Fruit fly (Drosophila melanogaster) whole organism, embryonic: ENCODE measurements around the gene CG42393.

ENCODE experiments used
- Blimp-1 ChIP-seq: fragments of 200-800 bp; sonication (Bioruptor generic); optimal IDR thresholded peaks from 3 replicates; lab custom pipeline; 2018; ENCODE audit warnings: missing biosample characterization, missing genetic modification characterization, mild to moderate bottlenecking, moderate library complexity, missing genetic modification reagents
- CG12391 ChIP-seq: fragments of 200-800 bp; sonication (Bioruptor generic); optimal IDR thresholded peaks from 3 replicates; lab custom pipeline; 2018; ENCODE audit warnings: missing biosample characterization, mild to moderate bottlenecking, missing genetic modification characterization, moderate library complexity
- CG13894 ChIP-seq: fragments of 200-800 bp; sonication (Bioruptor generic); optimal IDR thresholded peaks from 3 replicates; lab custom pipeline; 2018; ENCODE audit warnings: missing biosample characterization, mild to moderate bottlenecking, missing genetic modification characterization, moderate library complexity
- CG17612 ChIP-seq: fragments of 200-800 bp; sonication (Bioruptor generic); IDR thresholded peaks from 2 replicates; pipeline ENCODE4 v1.3.6; 2022; ENCODE audit warnings: missing biosample characterization, missing genetic modification characterization
- CG18599 ChIP-seq: fragments of 200-800 bp; sonication (Bioruptor generic); optimal IDR thresholded peaks from 3 replicates; lab custom pipeline; 2017; ENCODE audit warnings: missing biosample characterization, missing genetic modification characterization, mild to moderate bottlenecking, moderate library complexity, missing genetic modification reagents
- CG2199 ChIP-seq: fragments of 200-800 bp; sonication (Bioruptor generic); IDR thresholded peaks from 3 replicates; pipeline ENCODE4 v1.3.6; 2022; ENCODE audit warnings: missing biosample characterization, missing genetic modification characterization
- CG2678 ChIP-seq: fragments of 200-800 bp; sonication (Bioruptor generic); optimal IDR thresholded peaks from 3 replicates; lab custom pipeline; 2019; ENCODE audit warnings: missing biosample characterization, mild to moderate bottlenecking, missing genetic modification characterization, moderate library complexity
- CG32532 ChIP-seq: fragments of 200-800 bp; sonication (Bioruptor generic); IDR thresholded peaks from 2 replicates; pipeline ENCODE4 v1.3.6; 2022; ENCODE audit warnings: missing biosample characterization, missing genetic modification characterization
- CG33557 ChIP-seq: fragments of 200-800 bp; sonication (Bioruptor generic); optimal IDR thresholded peaks from 2 replicates; lab custom pipeline; 2019; ENCODE audit warnings: missing biosample characterization, mild to moderate bottlenecking, missing genetic modification characterization, moderate library complexity
- CG4424 ChIP-seq: fragments of 200-800 bp; sonication (Bioruptor generic); optimal IDR thresholded peaks from 3 replicates; lab custom pipeline; 2016; ENCODE audit warnings: missing biosample characterization, missing genetic modification characterization
- CG7372 ChIP-seq: fragments of 200-800 bp; sonication (Bioruptor generic); IDR thresholded peaks from 2 replicates; pipeline ENCODE4 v1.3.6; 2022; ENCODE audit warnings: missing biosample characterization, missing genetic modification characterization
- CG7839 ChIP-seq: fragments of 200-800 bp; sonication (Bioruptor generic); optimal IDR thresholded peaks from 3 replicates; lab custom pipeline; 2018; ENCODE audit warnings: missing biosample characterization, mild to moderate bottlenecking, missing genetic modification characterization, moderate library complexity
- CG9727 ChIP-seq: fragments of 200-800 bp; sonication (Bioruptor generic); optimal IDR thresholded peaks from 3 replicates; lab custom pipeline; 2017; ENCODE audit warnings: missing biosample characterization, mild to moderate bottlenecking, missing genetic modification characterization
- CoRest ChIP-seq: fragments of 200-800 bp; sonication (Bioruptor generic); optimal IDR thresholded peaks from 3 replicates; lab custom pipeline; 2018; ENCODE audit warnings: missing biosample characterization, mild to moderate bottlenecking, missing genetic modification characterization, moderate library complexity
- D19A ChIP-seq: fragments of 200-800 bp; optimal IDR thresholded peaks from 3 replicates; lab custom pipeline; 2019; ENCODE audit warnings: missing biosample characterization, mild to moderate bottlenecking, missing genetic modification characterization, moderate library complexity
- D19B ChIP-seq: fragments of 200-800 bp; sonication (Bioruptor generic); optimal IDR thresholded peaks from 2 replicates; lab custom pipeline; 2017; ENCODE audit warnings: missing biosample characterization, mild to moderate bottlenecking, missing genetic modification characterization
- Deaf1 ChIP-seq: fragments of 200-800 bp; optimal IDR thresholded peaks from 3 replicates; lab custom pipeline; 2019; ENCODE audit warnings: missing biosample characterization, mild to moderate bottlenecking, missing genetic modification characterization, moderate library complexity
- E2f2 ChIP-seq: fragments of 200-800 bp; sonication (Bioruptor generic); IDR thresholded peaks from 2 replicates; pipeline ENCODE4 v1.3.6; 2022; ENCODE audit warnings: missing biosample characterization, missing genetic modification characterization
- Fer3 ChIP-seq: fragments of 200-800 bp; sonication (Bioruptor generic); optimal IDR thresholded peaks from 2 replicates; lab custom pipeline; 2018; ENCODE audit warnings: missing biosample characterization, mild to moderate bottlenecking, missing genetic modification characterization, moderate library complexity
- Gug ChIP-seq: fragments of 200-800 bp; sonication (Bioruptor generic); IDR thresholded peaks from 4 replicates; pipeline ENCODE4 v1.3.6; 2022; ENCODE audit warnings: missing biosample characterization, missing genetic modification characterization
- HLH3B ChIP-seq: fragments of 200-800 bp; sonication (Bioruptor generic); IDR thresholded peaks from 2 replicates; pipeline ENCODE4 v1.3.6; 2022; ENCODE audit warnings: missing biosample characterization, missing genetic modification characterization
- Hr51 ChIP-seq, 2 experiments: fragments of 200-800 bp; sonication (Bioruptor generic); optimal IDR thresholded peaks; 2 replicates in 1 of 2; 3 replicates in 1 of 2; lab custom pipeline; 2016 to 2018; ENCODE audit warnings: missing biosample characterization in 2 of 2, missing genetic modification characterization in 2 of 2, mild to moderate bottlenecking in 1 of 2, moderate library complexity in 1 of 2
- NFAT ChIP-seq: fragments of 200-800 bp; sonication (Bioruptor generic); IDR thresholded peaks from 2 replicates; pipeline ENCODE4 v1.3.6; 2022; ENCODE audit warnings: missing biosample characterization, missing genetic modification characterization
- Nf-YC ChIP-seq: fragments of 200-800 bp; optimal IDR thresholded peaks from 3 replicates; lab custom pipeline; 2019; ENCODE audit warnings: missing biosample characterization, mild to moderate bottlenecking, missing genetic modification characterization, moderate library complexity
- Pdp1 ChIP-seq, 2 experiments: fragments of 200-800 bp; sonication (Bioruptor generic); optimal IDR thresholded peaks; 3 replicates each; lab custom pipeline; 2016; ENCODE audit warnings: missing biosample characterization in 2 of 2, missing genetic modification characterization in 2 of 2, mild to moderate bottlenecking in 1 of 2, moderate library complexity in 1 of 2
- Rfx ChIP-seq: fragments of 200-800 bp; sonication (Bioruptor generic); IDR thresholded peaks from 2 replicates; pipeline ENCODE4 v1.3.6; 2022; ENCODE audit warnings: missing biosample characterization, missing genetic modification characterization
- Trl ChIP-seq, 3 experiments: fragments of >200 bp in 2 of 3; fragments of 200-800 bp in 1 of 3; sonication (Bioruptor generic) in 1 of 3; optimal IDR thresholded peaks; 2 replicates in 1 of 3; 3 replicates in 2 of 3; lab custom pipeline; 2016 to 2017; ENCODE audit warnings: missing biosample characterization in 1 of 3, missing genetic modification characterization in 1 of 3
- Xrp1 ChIP-seq: fragments of 200-800 bp; sonication (Bioruptor generic); IDR thresholded peaks from 2 replicates; pipeline ENCODE4 v1.3.6; 2022; ENCODE audit warnings: missing biosample characterization, missing genetic modification characterization
- dmrt11E ChIP-seq: fragments of 200-800 bp; sonication (Bioruptor generic); optimal IDR thresholded peaks from 3 replicates; lab custom pipeline; 2018; ENCODE audit warnings: missing biosample characterization, mild to moderate bottlenecking, missing genetic modification characterization, moderate library complexity
- gem ChIP-seq: fragments of 200-800 bp; sonication (Bioruptor generic); optimal IDR thresholded peaks from 2 replicates; lab custom pipeline; 2019; ENCODE audit warnings: missing biosample characterization, mild to moderate bottlenecking, missing genetic modification characterization, moderate library complexity
- grau ChIP-seq: fragments of 200-800 bp; optimal IDR thresholded peaks from 3 replicates; lab custom pipeline; 2019; ENCODE audit warnings: missing biosample characterization, mild to moderate bottlenecking, missing genetic modification characterization, moderate library complexity
- gro ChIP-seq: fragments of 200-800 bp; sonication (Bioruptor generic); optimal IDR thresholded peaks from 2 replicates; lab custom pipeline; 2016; ENCODE audit warnings: missing biosample characterization, missing genetic modification characterization
- ind ChIP-seq: fragments of 200-800 bp; sonication (Bioruptor generic); optimal IDR thresholded peaks from 3 replicates; lab custom pipeline; 2016; ENCODE audit warnings: missing biosample characterization, missing genetic modification characterization
- kni ChIP-seq: fragments of 200-800 bp; sonication (Bioruptor generic); optimal IDR thresholded peaks from 3 replicates; lab custom pipeline; 2017; ENCODE audit warnings: mild to moderate bottlenecking, missing biosample characterization, missing genetic modification reagents, missing genetic modification characterization
- pros ChIP-seq: fragments of 200-800 bp; sonication (Bioruptor generic); optimal IDR thresholded peaks from 3 replicates; lab custom pipeline; 2019; ENCODE audit warnings: missing biosample characterization, mild to moderate bottlenecking, missing genetic modification characterization, moderate library complexity
- pum ChIP-seq: fragments of 200-800 bp; sonication (Bioruptor generic); optimal IDR thresholded peaks from 2 replicates; lab custom pipeline; 2016; ENCODE audit warnings: missing biosample characterization, missing genetic modification characterization
- slbo ChIP-seq: fragments of 200-800 bp; sonication (Bioruptor generic); IDR thresholded peaks from 2 replicates; pipeline ENCODE4 v1.3.6; 2022; ENCODE audit warnings: missing biosample characterization, missing genetic modification characterization
- sob ChIP-seq: fragments of 200-800 bp; sonication (Bioruptor generic); IDR thresholded peaks from 2 replicates; pipeline ENCODE4 v1.3.6; 2022; ENCODE audit warnings: missing biosample characterization, missing genetic modification characterization
- sqz ChIP-seq: fragments of 200-800 bp; sonication (Bioruptor generic); optimal IDR thresholded peaks from 3 replicates; lab custom pipeline; 2018; ENCODE audit warnings: missing biosample characterization, mild to moderate bottlenecking, missing genetic modification characterization
- sug ChIP-seq: fragments of 200-800 bp; optimal IDR thresholded peaks from 2 replicates; lab custom pipeline; 2019; ENCODE audit warnings: missing biosample characterization, mild to moderate bottlenecking, missing genetic modification characterization, moderate library complexity
- z ChIP-seq: fragments of 200-800 bp; sonication (Bioruptor generic); IDR thresholded peaks from 3 replicates; pipeline ENCODE4 v1.3.6; 2022; ENCODE audit warnings: missing biosample characterization, missing genetic modification characterization
- zen ChIP-seq: fragments of 200-800 bp; sonication (Bioruptor generic); optimal IDR thresholded peaks from 3 replicates; lab custom pipeline; 2018; ENCODE audit warnings: missing biosample characterization, mild to moderate bottlenecking, missing genetic modification characterization, moderate library complexity

CG42393 gene

dm6 chr3L:18016105-18016842, 26.3 kb upstream of the CG42393 start (continued):
- TF ChIP-seq Deaf1 (tag; lab: Kevin White, UChicago) (peak; percentile 98), Nf-YC (tag; lab: Kevin White, UChicago) (peak; percentile 4), sug (tag; lab: Kevin White, UChicago) (peak; percentile 59), Rfx (GFP tag; lab: Robert Waterston, UW) (0 out of 2 replicates have a peak, but pooled peaks have one; percentile 32), sob (GFP tag; lab: Robert Waterston, UW) (peak; percentile 20; the same call in 1 of the 2 replicates), gro (GFP tag; lab: Kevin White, UChicago) (peak; percentile 30)

dm6 chr3L:18016843-18017292, 25.7 kb upstream of the CG42393 start:
- TF ChIP-seq pum: no peak
- TF ChIP-seq CoRest (tag; lab: Kevin White, UChicago): peak; percentile 7
- peak; percentile 15 for TF ChIP-seq CG7839 (tag; lab: Kevin White, UChicago)
- peak; percentile 29 for TF ChIP-seq dmrt11E (tag; lab: Kevin White, UChicago)
- peak; percentile 1 for TF ChIP-seq Fer3 (tag; lab: Kevin White, UChicago)
- TF ChIP-seq HLH3B (GFP tag; lab: Robert Waterston, UW): no peak
- peak; percentile 11; the same call in 1 of the 2 replicates for TF ChIP-seq Xrp1 (GFP tag; lab: Robert Waterston, UW)
- TF ChIP-seq CG4424 (GFP tag; lab: Kevin White, UChicago): peak; percentile 14
- peak; percentile 43; the same call in 1 of the 2 replicates for TF ChIP-seq Rfx (GFP tag; lab: Robert Waterston, UW)
- TF ChIP-seq CG17612 (GFP tag; lab: Robert Waterston, UW): peak; percentile 39; the same call in 1 of the 2 replicates
- peak; percentile 2 for TF ChIP-seq D19B (GFP tag; lab: Kevin White, UChicago)
- TF ChIP-seq Trl (optimal IDR thresholded peaks at IDR 0.05; lab: Kevin White, UChicago): peak in 1 of 2 experiments; percentile 51
- TF ChIP-seq Trl (GFP tag; optimal IDR thresholded peaks at IDR 0.05; lab: Kevin White, UChicago): no peak
- no peak for TF ChIP-seq Gug (GFP tag; lab: Robert Waterston, UW)
- TF ChIP-seq D19A (tag; lab: Kevin White, UChicago): peak; percentile 93
- peak; percentile 27; the same call in 1 of the 2 replicates for TF ChIP-seq slbo (GFP tag; lab: Robert Waterston, UW)
- no peak for TF ChIP-seq CG7372 (GFP tag; lab: Robert Waterston, UW)
- TF ChIP-seq z (GFP tag; lab: Robert Waterston, UW): 0 out of 3 replicates have a peak, but pooled peaks have one; percentile 29
- TF ChIP-seq CG12391 (tag; lab: Kevin White, UChicago): peak; percentile 13
- peak; percentile 26 for TF ChIP-seq CG18599 (GFP tag; lab: Kevin White, UChicago)
- no peak for TF ChIP-seq CG32532 (GFP tag; lab: Robert Waterston, UW)
- TF ChIP-seq CG9727 (GFP tag; lab: Kevin White, UChicago): peak; percentile 20
- TF ChIP-seq CG2678: peak; percentile 23
- peak; percentile 1 for TF ChIP-seq grau (tag; lab: Kevin White, UChicago)
- TF ChIP-seq gem (tag; lab: Kevin White, UChicago): peak; percentile 41

dm6 chr3L:18017653-18018052, 24.9 kb upstream of the CG42393 start:
- TF ChIP-seq E2f2 (no peak), Blimp-1 (GFP tag; lab: Kevin White, UChicago) (peak; percentile 87), NFAT (GFP tag; lab: Robert Waterston, UW) (no peak), sqz (GFP tag; lab: Kevin White, UChicago) (peak; percentile 12), Hr51 (GFP tag; optimal IDR thresholded peaks at IDR 0.05; lab: Kevin White, UChicago) (no peak), ind (GFP tag; lab: Kevin White, UChicago) (no peak), CG13894 (tag; lab: Kevin White, UChicago) (no peak), kni (peak; percentile 55), Pdp1 (GFP tag; optimal IDR thresholded peaks at IDR 0.05; lab: Kevin White, UChicago) (peak in 1 of 2 experiments; percentile 76), CG2199 (GFP tag; lab: Robert Waterston, UW) (0 out of 3 replicates have a peak, but pooled peaks have one; percentile 57), CG33557 (peak; percentile 0), pros (GFP tag; lab: Kevin White, UChicago) (peak; percentile 40), zen (tag; lab: Kevin White, UChicago) (no peak)
